Worm (Caenorhabditis elegans) whole organism, L4/young adult: ENCODE results near the gene ndua-1.

Source experiments
- W03F9.2 ChIP-seq: fragments of 150-350 bp; optimal IDR thresholded peaks from 2 replicates; lab custom pipeline; 2014; ENCODE audit warnings: missing biosample characterization, missing genetic modification characterization
- dao-5 ChIP-seq: sonication (generic microtip); optimal IDR thresholded peaks from 2 replicates; lab custom pipeline; 2016; ENCODE audit warnings: missing genotype, missing genetic modification characterization, moderate library complexity, missing compliant biosample characterization
- him-1 ChIP-seq: sonication (generic microtip); optimal IDR thresholded peaks from 2 replicates; lab custom pipeline; 2016; ENCODE audit warnings: missing genotype, missing genetic modification reagents, missing genetic modification characterization, missing compliant biosample characterization

Gene ndua-1

ce11 chrV:20851847-20852386 is at the start of gene ndua-1:
TSS of gene ndua-1 (minus strand) at chrV:20851897.
- no peak for TF ChIP-seq dao-5
- TF ChIP-seq W03F9.2 (tag; lab: Kevin White, UChicago), result peak; percentile 60

- no peak for TF ChIP-seq him-1 (tag; lab: Kevin White, UChicago)
- TF ChIP-seq dao-5, result no peak
- TF ChIP-seq W03F9.2 (tag; lab: Kevin White, UChicago), result no peak
Measured at ce11 chrV:20891871-20892270, 40.2 kb upstream of the ndua-1 start.

DNA sequence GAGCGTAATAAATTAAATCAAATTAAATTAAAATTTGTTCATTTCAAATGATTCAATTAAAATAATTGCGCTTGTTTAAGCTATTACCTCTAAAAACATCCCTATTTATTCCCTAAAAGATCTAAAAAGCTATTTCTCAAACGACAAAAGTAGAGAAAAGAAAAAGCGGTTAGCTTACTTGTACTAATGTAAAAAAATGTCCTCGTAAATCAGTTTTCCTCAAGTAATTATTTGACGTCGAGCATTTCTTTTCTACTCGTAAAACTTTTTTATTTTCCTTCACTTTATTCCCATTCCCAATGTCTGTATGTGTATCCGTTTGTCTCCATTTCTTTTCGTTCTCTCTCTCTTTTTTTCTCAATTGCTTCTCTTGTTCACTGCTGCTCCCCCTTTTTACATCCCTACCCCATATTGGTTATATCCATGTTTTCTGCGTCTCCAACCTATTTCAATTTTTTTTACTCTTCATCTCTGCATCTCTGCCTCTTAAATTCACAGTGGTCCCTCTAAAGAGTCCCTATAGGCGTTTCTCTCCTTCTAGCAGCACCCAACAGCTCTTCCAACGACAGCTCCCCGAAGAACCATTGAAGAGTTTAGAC is 27.5 kb upstream of the ndua-1 start, which contains the start of gene unc-80:
Gene unc-80, plus strand, starts transcription at position 533 of the 599 bp plus-strand sequence.
- TF ChIP-seq him-1 (tag; lab: Kevin White, UChicago), result peak; percentile 65
- no peak for TF ChIP-seq W03F9.2 (tag; lab: Kevin White, UChicago)

- TF ChIP-seq him-1 (tag; lab: Kevin White, UChicago) (no peak), W03F9.2 (tag; lab: Kevin White, UChicago) (no peak), dao-5 (no peak)
Measured at ce11 chrV:20875324-20875723, 23.6 kb upstream of the ndua-1 start.

DNA sequence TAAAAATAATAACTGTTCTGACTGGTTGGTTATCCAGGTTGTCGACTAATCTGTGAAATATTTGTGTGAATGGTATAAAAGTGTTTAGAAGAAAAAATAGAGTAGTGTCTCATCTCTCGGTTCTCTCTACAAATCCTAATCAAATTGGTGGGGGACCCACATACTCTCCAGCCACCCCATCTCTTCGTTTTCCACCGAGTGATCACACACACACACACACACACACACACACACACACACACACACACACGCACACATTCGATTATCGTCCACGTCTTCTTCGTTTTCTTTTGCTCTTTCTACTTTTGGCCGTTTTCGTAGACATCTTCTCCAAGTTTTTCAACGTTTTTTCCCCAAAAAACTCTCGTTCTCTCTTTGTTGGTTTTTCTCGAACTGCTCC is 21.4 kb upstream of the ndua-1 start:
- TF ChIP-seq W03F9.2 (tag; lab: Kevin White, UChicago), result no peak
- no peak for TF ChIP-seq dao-5
- TF ChIP-seq him-1 (tag; lab: Kevin White, UChicago), result no peak

DNA sequence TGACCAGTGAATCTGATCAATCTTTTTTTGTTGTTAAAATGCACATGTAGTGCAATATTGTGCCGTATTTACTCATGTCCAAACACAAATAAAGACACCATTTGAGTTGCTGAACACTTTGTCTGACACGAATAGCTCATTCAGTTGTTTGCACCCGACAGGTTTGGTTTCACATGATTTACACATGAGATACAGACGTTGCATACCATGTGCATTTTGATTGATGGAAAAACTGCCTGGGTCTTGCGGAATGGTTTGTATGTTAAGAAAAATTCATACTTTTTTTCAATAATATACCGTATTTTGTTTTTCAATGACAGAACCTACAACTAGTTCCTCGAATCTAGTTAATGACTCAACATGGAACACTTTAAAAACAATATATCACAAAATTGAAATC is 19.5 kb upstream of the ndua-1 start:
- no peak for TF ChIP-seq him-1 (tag; lab: Kevin White, UChicago)
- no peak for TF ChIP-seq W03F9.2 (tag; lab: Kevin White, UChicago)

DNA sequence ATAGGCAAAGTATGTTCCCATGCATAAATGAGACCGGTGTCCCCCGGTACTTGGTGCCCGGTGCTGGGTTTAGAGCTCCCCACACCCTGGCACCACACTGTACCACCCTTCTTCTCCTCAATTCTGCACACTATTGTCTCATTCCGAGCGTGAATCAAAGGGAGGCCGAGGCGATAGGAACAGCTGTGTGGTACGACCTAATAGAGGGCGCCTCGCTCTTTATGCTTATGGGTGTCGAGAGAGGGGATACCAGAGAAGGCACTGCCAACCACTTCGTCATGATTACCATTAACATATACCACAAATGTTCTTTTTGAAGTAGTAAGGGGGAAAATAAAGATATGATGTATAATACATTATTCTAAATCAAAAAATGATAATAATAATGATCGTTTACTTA is 18.9 kb upstream of the ndua-1 start:
- TF ChIP-seq him-1 (tag; lab: Kevin White, UChicago) (no peak), dao-5 (no peak)

DNA sequence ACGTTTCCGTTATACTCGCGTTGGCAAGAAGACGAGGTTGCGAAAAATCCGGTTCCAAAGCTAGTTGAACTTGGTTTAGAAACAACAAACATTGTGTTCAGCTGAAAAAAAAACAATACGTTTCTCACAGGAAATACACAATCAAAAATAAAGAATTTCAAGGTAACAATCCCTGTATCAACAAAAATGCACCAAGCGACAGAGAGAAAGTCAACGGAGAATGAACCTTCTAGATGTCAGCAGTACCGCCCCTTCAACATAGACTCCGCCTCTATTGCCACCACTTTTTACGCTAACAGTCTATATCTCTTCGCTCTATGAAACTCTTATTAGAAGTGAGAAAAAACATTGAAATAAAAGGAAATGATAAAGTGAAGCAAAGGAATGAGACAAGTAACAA is 16.6 kb upstream of the ndua-1 start, which contains the start of gene F31D4.8:
Gene F31D4.8, minus strand, starts transcription at position 101 of the 400 bp plus-strand sequence.
- TF ChIP-seq W03F9.2 (tag; lab: Kevin White, UChicago) (no peak), him-1 (tag; lab: Kevin White, UChicago) (no peak), dao-5 (no peak)

ce11 chrV:20866406-20866805 is 14.7 kb upstream of the ndua-1 start:
- peak; percentile 33 for TF ChIP-seq W03F9.2 (tag; lab: Kevin White, UChicago)
- no peak for TF ChIP-seq dao-5
- no peak for TF ChIP-seq him-1 (tag; lab: Kevin White, UChicago)

ce11 chrV:20862681-20863080 is 11.0 kb upstream of the ndua-1 start, which contains the start of gene twk-35:
TSS of gene twk-35 (plus strand) at chrV:20862981.
- TF ChIP-seq dao-5 (no peak), him-1 (tag; lab: Kevin White, UChicago) (no peak), W03F9.2 (tag; lab: Kevin White, UChicago) (no peak)

DNA sequence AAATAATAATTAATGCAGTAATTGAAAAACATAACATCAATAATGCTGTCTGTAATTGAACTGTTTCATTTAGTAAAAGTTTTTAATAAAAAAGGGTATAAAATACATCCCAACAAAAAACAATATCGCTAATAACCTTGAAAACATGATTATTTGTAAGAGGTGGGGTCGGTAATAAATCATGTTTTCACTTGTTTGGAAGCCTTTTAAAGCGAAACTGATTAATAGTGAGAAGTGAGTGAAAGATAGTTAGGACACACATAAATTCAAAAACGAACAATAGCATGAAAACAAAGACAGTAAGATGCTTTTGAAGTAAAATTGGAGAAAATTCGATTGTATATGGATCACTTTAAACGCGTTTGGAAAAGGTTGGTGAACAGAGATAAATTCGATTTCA is 9.4 kb upstream of the ndua-1 start, which contains the start of gene try-4:
Gene try-4, minus strand, starts transcription at position 74 of the 400 bp plus-strand sequence.
- no peak for TF ChIP-seq dao-5
- no peak for TF ChIP-seq him-1 (tag; lab: Kevin White, UChicago)
- TF ChIP-seq W03F9.2 (tag; lab: Kevin White, UChicago), result no peak

- TF ChIP-seq W03F9.2 (tag; lab: Kevin White, UChicago), result no peak
- no peak for TF ChIP-seq dao-5
- no peak for TF ChIP-seq him-1 (tag; lab: Kevin White, UChicago)
Measured at ce11 chrV:20853581-20854161, 2.0 kb upstream of the ndua-1 start, which contains the start of gene F31D4.5. TSS of gene F31D4.5 (plus strand) at chrV:20854071.

DNA sequence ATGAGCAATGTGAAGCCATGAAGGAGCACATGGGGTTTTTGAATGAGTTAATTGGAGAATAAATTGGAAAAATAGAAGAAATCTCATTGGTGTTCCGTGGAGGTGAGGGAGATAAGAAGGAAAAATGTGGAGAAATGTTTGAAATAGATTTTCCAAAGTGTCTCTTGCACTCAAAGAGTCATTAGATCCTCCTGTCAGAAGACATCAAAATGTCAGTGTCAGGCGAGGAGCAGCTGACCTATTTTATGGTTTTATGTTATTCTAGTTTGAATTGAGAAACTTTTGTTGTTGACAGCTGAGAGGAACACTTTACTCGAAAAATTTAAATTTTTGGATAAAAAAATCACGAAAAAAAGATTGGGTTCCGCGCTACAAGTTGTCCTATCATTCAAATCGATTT is 1.1 kb downstream of the ndua-1 start, which contains the start of gene clec-264:
Gene clec-264, minus strand, starts transcription at position 122 of the 400 bp plus-strand sequence.
- TF ChIP-seq W03F9.2 (tag; lab: Kevin White, UChicago), result no peak
- TF ChIP-seq dao-5, result no peak
- TF ChIP-seq him-1 (tag; lab: Kevin White, UChicago), result no peak

DNA sequence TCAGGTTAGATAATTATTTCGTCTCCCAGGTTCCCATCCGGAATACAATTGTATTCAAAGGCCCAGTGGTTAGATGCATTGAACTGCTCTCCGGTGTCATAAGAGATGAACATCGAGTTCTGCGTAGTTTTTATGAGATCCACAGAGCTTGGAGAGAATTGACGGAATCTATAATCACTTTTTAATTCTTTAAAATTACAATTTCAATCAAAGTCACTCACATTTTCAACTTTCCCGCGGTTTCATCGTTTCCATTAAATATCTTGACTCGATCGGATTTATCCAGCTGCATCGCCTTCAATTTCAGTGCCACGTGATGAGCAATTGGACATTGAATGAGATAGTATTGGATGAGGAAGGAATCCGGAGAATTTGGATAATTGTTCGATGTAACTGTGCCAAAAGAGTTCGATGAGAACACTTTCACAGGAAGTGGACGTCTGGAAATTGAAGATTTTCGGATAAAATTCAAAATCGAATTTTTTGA is 3.9 kb downstream of the ndua-1 start:
- TF ChIP-seq W03F9.2 (tag; lab: Kevin White, UChicago), result peak; percentile 24
- no peak for TF ChIP-seq dao-5
- no peak for TF ChIP-seq him-1 (tag; lab: Kevin White, UChicago)
